Fruit fly (Drosophila melanogaster): ENCODE results near the gene CG43133.

CG43133 gene

dm6 chrX:18125520-18125919, 4.5 kb downstream of the CG43133 start (continued):
- no peak for TF ChIP-seq HLH54F (GFP tag; optimal IDR thresholded peaks at IDR 0.05)
- TF ChIP-seq gsb-n (tag; optimal IDR thresholded peaks at IDR 0.05): no peak
- no peak for TF ChIP-seq pan (optimal IDR thresholded peaks at IDR 0.05)
- TF ChIP-seq pan (GFP tag; optimal IDR thresholded peaks at IDR 0.05 in 1 of 2, IDR thresholded peaks at IDR 0.05 in 1 of 2): no peak
- no peak for TF ChIP-seq D19A (tag; optimal IDR thresholded peaks at IDR 0.05)
- TF ChIP-seq row (GFP tag; IDR thresholded peaks at IDR 0.05): peak; percentile 34; the same call in 1 of the 3 replicates
- TF ChIP-seq CG30431 (GFP tag; optimal IDR thresholded peaks at IDR 0.05): no peak
- no peak for TF ChIP-seq hb (GFP tag; IDR thresholded peaks at IDR 0.05; ENCODE audit: partially characterized antibody)
- no peak for TF ChIP-seq her (GFP tag; optimal IDR thresholded peaks at IDR 0.05)
- TF ChIP-seq CG7745 (tag; optimal IDR thresholded peaks at IDR 0.05): no peak
- TF ChIP-seq chm (GFP tag; IDR thresholded peaks at IDR 0.05): no peak
- TF ChIP-seq CG17612 (GFP tag; IDR thresholded peaks at IDR 0.05): no peak
- peak; percentile 63 for TF ChIP-seq Hmr (GFP tag; optimal IDR thresholded peaks at IDR 0.05)
- no peak for TF ChIP-seq CG14667 (GFP tag; IDR thresholded peaks at IDR 0.05)
- peak; percentile 64 for TF ChIP-seq Med (GFP tag)
- no peak for TF ChIP-seq cas (GFP tag; IDR thresholded peaks at IDR 0.05)
- TF ChIP-seq BtbVII (GFP tag; optimal IDR thresholded peaks at IDR 0.05): peak; percentile 56
- no peak for TF ChIP-seq sens-2 (GFP tag; IDR thresholded peaks at IDR 0.05)
- TF ChIP-seq pros (GFP tag; optimal IDR thresholded peaks at IDR 0.05): no peak
- TF ChIP-seq tap (tag; optimal IDR thresholded peaks at IDR 0.05): no peak
- no peak for TF ChIP-seq dati (GFP tag; IDR thresholded peaks at IDR 0.05)
- no peak for TF ChIP-seq wek (GFP tag; optimal IDR thresholded peaks at IDR 0.05)
- no peak for TF ChIP-seq ci (GFP tag; IDR thresholded peaks at IDR 0.05)
- peak; percentile 60 for TF ChIP-seq Hand (GFP tag; optimal IDR thresholded peaks at IDR 0.05)
- no peak for TF ChIP-seq repo (GFP tag; optimal IDR thresholded peaks at IDR 0.05)
- no peak for TF ChIP-seq pho (GFP tag; optimal IDR thresholded peaks at IDR 0.05)
- no peak for TF ChIP-seq CG32532 (GFP tag; IDR thresholded peaks at IDR 0.05)
- TF ChIP-seq sna (GFP tag; IDR thresholded peaks at IDR 0.05; ENCODE audit: partially characterized antibody): no peak
- TF ChIP-seq Usf (GFP tag; optimal IDR thresholded peaks at IDR 0.05): no peak
- TF ChIP-seq tgo (GFP tag; IDR thresholded peaks at IDR 0.05): no peak
- no peak for TF ChIP-seq CG2875 (GFP tag; optimal IDR thresholded peaks at IDR 0.05)
- no peak for TF ChIP-seq abd-A (tag; optimal IDR thresholded peaks at IDR 0.05)
- 0 out of 2 replicates have a peak, but pooled peaks have one; percentile 18 for TF ChIP-seq Ptx1 (GFP tag; IDR thresholded peaks at IDR 0.05)
- TF ChIP-seq Hr78 (GFP tag; optimal IDR thresholded peaks at IDR 0.05): no peak
- TF ChIP-seq Myb (GFP tag; optimal IDR thresholded peaks at IDR 0.05): no peak
- no peak for TF ChIP-seq Dek (tag; optimal IDR thresholded peaks at IDR 0.05)
- no peak for TF ChIP-seq CG3407 (GFP tag; optimal IDR thresholded peaks at IDR 0.05)
- TF ChIP-seq CG17186 (GFP tag; optimal IDR thresholded peaks at IDR 0.05): no peak
- TF ChIP-seq CG11560 (tag; IDR thresholded peaks at IDR 0.05): no peak
- no peak for TF ChIP-seq Scr (GFP tag; IDR thresholded peaks at IDR 0.05; ENCODE audit: partially characterized antibody)
- TF ChIP-seq Dref (GFP tag; IDR thresholded peaks at IDR 0.05): no peak
- no peak for TF ChIP-seq CG11723 (GFP tag; optimal IDR thresholded peaks at IDR 0.05)
- TF ChIP-seq en (GFP tag; optimal IDR thresholded peaks at IDR 0.05): no peak
- no peak for TF ChIP-seq sqz (GFP tag; optimal IDR thresholded peaks at IDR 0.05)
- no peak for TF ChIP-seq Neu2 (GFP tag; optimal IDR thresholded peaks at IDR 0.05; ENCODE audit: borderline replicate concordance)
- TF ChIP-seq cg (GFP tag; optimal IDR thresholded peaks at IDR 0.05): no peak
- no peak for TF ChIP-seq Ets97D (GFP tag; optimal IDR thresholded peaks at IDR 0.05)
- TF ChIP-seq Ets65A (GFP tag): peak; percentile 90
- TF ChIP-seq fru (optimal IDR thresholded peaks at IDR 0.05): no peak
- TF ChIP-seq Atf-2 (GFP tag; optimal IDR thresholded peaks at IDR 0.05): no peak
- no peak for TF ChIP-seq CG34422 (GFP tag; IDR thresholded peaks at IDR 0.05)
- no peak for TF ChIP-seq CG5245 (GFP tag; optimal IDR thresholded peaks at IDR 0.05)
- TF ChIP-seq Fer3 (tag; optimal IDR thresholded peaks at IDR 0.05): no peak
